Worm (Caenorhabditis elegans): ENCODE measurements around the gene mab-7.
A peak's percentile ranks its signal among the peaks of the same experiment; 100 is the strongest.

Gene mab-7

DNA sequence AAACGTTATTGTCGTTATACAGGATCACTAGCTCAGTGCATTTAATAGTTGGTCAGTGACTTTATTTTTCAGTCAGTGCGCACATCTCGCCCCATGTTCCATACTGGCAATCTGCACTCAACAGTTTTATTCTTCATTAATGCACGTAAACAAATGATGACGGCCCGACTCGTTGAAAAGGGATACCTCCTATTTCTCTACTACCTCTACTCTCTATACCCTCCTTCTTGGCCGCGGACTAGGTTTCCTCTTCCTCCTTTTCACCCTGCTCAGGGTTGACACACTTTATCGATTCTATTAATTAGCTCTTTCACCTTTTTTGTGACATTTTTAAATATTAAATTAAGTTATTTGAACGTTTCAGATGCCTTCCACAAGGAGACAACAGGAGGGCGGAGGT lies 17.7 kb upstream of the mab-7 start, which contains the start of gene sel-12:
TSS of gene sel-12 (plus strand) at position 358 of the 400 bp plus-strand sequence.
- no peak for TF ChIP-seq nhr-28 (tag; optimal IDR thresholded peaks at IDR 0.05)
- TF ChIP-seq ceh-39 (tag; optimal IDR thresholded peaks at IDR 0.05) = peak; percentile 72
- TF ChIP-seq lsy-2 (tag; optimal IDR thresholded peaks at IDR 0.05) = no peak
- TF ChIP-seq ham-2 (GFP tag; optimal IDR thresholded peaks at IDR 0.05) = no peak
- TF ChIP-seq zip-8 (tag; optimal IDR thresholded peaks at IDR 0.05) = no peak
- peak; percentile 9 for TF ChIP-seq lin-32 (GFP tag; optimal IDR thresholded peaks at IDR 0.05)
- peak; percentile 41 for TF ChIP-seq unc-120 (tag; optimal IDR thresholded peaks at IDR 0.05; ENCODE audit: poor library complexity, severe bottlenecking)
- no peak for TF ChIP-seq cnd-1 (tag; optimal IDR thresholded peaks at IDR 0.05)
- no peak for TF ChIP-seq lin-13 (tag; optimal IDR thresholded peaks at IDR 0.05)
- TF ChIP-seq ceh-43 (GFP tag; optimal IDR thresholded peaks at IDR 0.05) = no peak
- TF ChIP-seq ces-1 (GFP tag; optimal IDR thresholded peaks at IDR 0.05) = peak; percentile 62
- TF ChIP-seq nhr-2 (tag; optimal IDR thresholded peaks at IDR 0.05) = no peak

DNA sequence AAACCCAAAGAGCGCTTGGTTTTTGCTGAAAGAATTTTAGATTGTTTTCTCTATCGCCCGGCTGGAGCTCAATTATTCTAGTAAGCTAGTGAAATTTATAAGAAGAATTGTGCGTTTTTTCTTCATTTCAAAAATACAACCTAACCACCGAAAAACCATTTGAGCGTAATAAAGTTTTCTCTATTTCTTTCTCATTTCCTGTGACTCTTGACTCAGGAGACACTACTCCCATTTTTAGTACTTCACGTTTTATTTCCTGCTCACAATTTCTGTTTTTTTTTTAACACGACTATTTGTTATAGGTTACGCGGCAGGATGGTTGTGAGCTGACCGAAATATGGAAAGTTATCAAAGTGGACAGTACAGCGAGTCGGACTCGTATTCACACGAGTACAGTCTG lies 15.1 kb upstream of the mab-7 start, which contains the start of gene F35H12.6:
TSS of gene F35H12.6 (plus strand) at position 301 of the 400 bp plus-strand sequence.
- TF ChIP-seq nhr-237 (tag; optimal IDR thresholded peaks at IDR 0.05) (no peak), lsy-2 (tag; optimal IDR thresholded peaks at IDR 0.05) (no peak), sptf-1 (tag; optimal IDR thresholded peaks at IDR 0.05) (no peak), tbx-8 (GFP tag; optimal IDR thresholded peaks at IDR 0.05) (no peak), ham-2 (GFP tag; optimal IDR thresholded peaks at IDR 0.05) (no peak), ces-1 (GFP tag; optimal IDR thresholded peaks at IDR 0.05) (no peak), M03D4.4 (tag; optimal IDR thresholded peaks at IDR 0.05) (no peak), zip-8 (tag; optimal IDR thresholded peaks at IDR 0.05) (no peak), ceh-39 (tag; optimal IDR thresholded peaks at IDR 0.05) (no peak), elt-3 (tag; optimal IDR thresholded peaks at IDR 0.05) (no peak), mls-2 (tag; optimal IDR thresholded peaks at IDR 0.05) (no peak), pha-4 (tag; optimal IDR thresholded peaks at IDR 0.05) (no peak), lin-32 (GFP tag; optimal IDR thresholded peaks at IDR 0.05) (no peak), hlh-1 (tag; optimal IDR thresholded peaks at IDR 0.05) (no peak)

DNA sequence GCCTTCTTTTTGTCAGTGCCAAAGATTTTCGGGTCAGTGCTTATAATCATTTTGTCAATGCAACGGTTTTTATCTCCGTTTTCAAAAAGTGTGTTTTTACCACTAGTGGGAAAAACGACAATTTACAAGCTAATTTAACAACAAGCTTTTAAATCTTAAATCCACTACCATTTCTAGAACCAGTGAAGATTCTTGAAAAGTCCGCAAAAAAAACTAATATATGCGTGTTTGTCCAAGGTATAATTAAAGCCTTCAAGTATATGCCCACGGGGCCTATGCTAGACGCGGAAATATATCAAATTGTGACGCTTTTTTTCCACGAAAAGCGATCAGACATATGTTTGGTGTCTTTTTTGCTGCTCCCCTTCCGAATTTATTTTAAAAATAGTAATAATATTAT lies 14.7 kb upstream of the mab-7 start:
- no peak for TF ChIP-seq ceh-39 (tag; optimal IDR thresholded peaks at IDR 0.05)
- TF ChIP-seq drap-1 (GFP tag; optimal IDR thresholded peaks at IDR 0.05) = no peak
- no peak for TF ChIP-seq ham-2 (GFP tag; optimal IDR thresholded peaks at IDR 0.05)
- TF ChIP-seq nhr-28 (tag; optimal IDR thresholded peaks at IDR 0.05) = no peak
- no peak for TF ChIP-seq nhr-2 (tag; optimal IDR thresholded peaks at IDR 0.05)
- no peak for TF ChIP-seq cnd-1 (tag; optimal IDR thresholded peaks at IDR 0.05)
- TF ChIP-seq unc-39 (tag; optimal IDR thresholded peaks at IDR 0.05) = no peak
- TF ChIP-seq elt-3 (tag; optimal IDR thresholded peaks at IDR 0.05) = no peak
- no peak for TF ChIP-seq lin-32 (GFP tag; optimal IDR thresholded peaks at IDR 0.05)
- no peak for TF ChIP-seq mep-1 (tag; optimal IDR thresholded peaks at IDR 0.05)
- no peak for TF ChIP-seq blmp-1 (tag; optimal IDR thresholded peaks at IDR 0.05)
- TF ChIP-seq mls-2 (tag; optimal IDR thresholded peaks at IDR 0.05) = no peak
- TF ChIP-seq nhr-76 (tag; optimal IDR thresholded peaks at IDR 0.05) = no peak
- no peak for TF ChIP-seq unc-120 (tag; optimal IDR thresholded peaks at IDR 0.05; ENCODE audit: poor library complexity, severe bottlenecking)

DNA sequence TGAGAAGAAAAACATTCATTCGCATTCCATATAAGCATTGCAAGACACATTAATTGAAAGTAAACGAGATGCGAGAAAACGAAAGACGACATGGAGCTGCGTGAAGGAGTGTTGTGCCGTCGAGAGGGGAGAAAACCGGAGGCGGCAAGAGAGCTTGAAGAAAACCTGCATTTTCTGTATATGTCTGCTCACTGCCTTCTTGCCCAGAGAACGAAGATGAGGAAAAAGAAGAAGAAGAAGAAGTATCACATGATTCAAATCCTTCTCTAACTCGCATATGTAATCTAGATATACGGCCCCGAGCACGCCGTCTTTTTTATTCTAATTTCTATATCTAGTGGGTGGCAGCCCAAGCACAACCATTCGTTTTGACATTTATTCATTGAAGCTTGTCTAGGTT lies 12.5 kb upstream of the mab-7 start:
- TF ChIP-seq elt-3 (tag; optimal IDR thresholded peaks at IDR 0.05) (no peak), nhr-28 (tag; optimal IDR thresholded peaks at IDR 0.05) (no peak), nhr-76 (tag; optimal IDR thresholded peaks at IDR 0.05) (no peak), pha-4 (tag; optimal IDR thresholded peaks at IDR 0.05) (no peak), ham-2 (GFP tag; optimal IDR thresholded peaks at IDR 0.05) (no peak), flh-1 (GFP tag; optimal IDR thresholded peaks at IDR 0.05) (no peak), hlh-1 (tag; optimal IDR thresholded peaks at IDR 0.05) (no peak), unc-39 (tag; optimal IDR thresholded peaks at IDR 0.05) (no peak), elt-1 (tag; optimal IDR thresholded peaks at IDR 0.05; ENCODE audit: borderline replicate concordance, insufficient read depth) (no peak), lsy-2 (tag; optimal IDR thresholded peaks at IDR 0.05) (no peak), drap-1 (GFP tag; optimal IDR thresholded peaks at IDR 0.05) (no peak), nhr-2 (tag; optimal IDR thresholded peaks at IDR 0.05) (no peak), bed-3 (GFP tag; optimal IDR thresholded peaks at IDR 0.05) (no peak), zip-8 (tag; optimal IDR thresholded peaks at IDR 0.05) (no peak), mep-1 (tag; optimal IDR thresholded peaks at IDR 0.05) (no peak), unc-62 (GFP tag; optimal IDR thresholded peaks at IDR 0.05) (no peak), snpc-4 (tag; optimal IDR thresholded peaks at IDR 0.05) (no peak), nhr-237 (tag; optimal IDR thresholded peaks at IDR 0.05) (no peak), blmp-1 (tag; optimal IDR thresholded peaks at IDR 0.05) (no peak)

DNA sequence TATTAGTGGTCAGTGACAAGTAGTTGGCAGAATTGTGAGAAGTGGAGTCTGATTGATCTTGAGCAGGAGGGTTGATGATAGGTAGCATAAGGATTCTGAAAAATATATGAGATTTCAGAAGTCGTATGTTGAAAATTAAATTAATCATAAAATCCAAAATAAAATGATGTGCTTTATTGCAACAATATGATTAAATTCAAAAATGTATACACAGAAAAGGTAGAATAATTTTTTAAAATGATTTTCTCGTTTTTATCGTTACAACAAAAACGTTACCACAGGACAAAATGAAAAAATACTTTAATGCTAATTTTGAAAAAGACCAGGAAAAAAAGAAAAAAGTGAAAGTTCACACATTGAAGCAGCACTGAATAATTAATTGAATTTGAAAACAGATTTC lies 4.7 kb upstream of the mab-7 start, which contains the start of gene ZC13.10:
TSS of gene ZC13.10 (minus strand) at position 101 of the 400 bp plus-strand sequence.
- TF ChIP-seq snpc-4 (tag; optimal IDR thresholded peaks at IDR 0.05) (no peak), unc-62 (GFP tag; optimal IDR thresholded peaks at IDR 0.05) (no peak), blmp-1 (tag; optimal IDR thresholded peaks at IDR 0.05) (no peak), nhr-28 (tag; optimal IDR thresholded peaks at IDR 0.05) (no peak), nhr-12 (tag; optimal IDR thresholded peaks at IDR 0.05) (no peak), bed-3 (GFP tag; optimal IDR thresholded peaks at IDR 0.05) (no peak), ces-1 (GFP tag; optimal IDR thresholded peaks at IDR 0.05) (no peak), M03D4.4 (tag; optimal IDR thresholded peaks at IDR 0.05) (no peak)

Data from whole organism, mixed stage, embryonic.